Fruit fly (Drosophila melanogaster) whole organism, embryonic: Measurements from ENCODE around the gene CG5715.

Source experiments
- Neu2 ChIP-seq: fragments of 200-800 bp; sonication (Bioruptor generic); optimal IDR thresholded peaks from 3 replicates; lab custom pipeline; 2016; ENCODE audit warnings: missing biosample characterization, missing genetic modification characterization, borderline replicate concordance
- btn ChIP-seq: fragments of 200-800 bp; sonication (Bioruptor generic); optimal IDR thresholded peaks from 2 replicates; lab custom pipeline; 2016; ENCODE audit warnings: missing biosample characterization, missing genetic modification characterization
- ewg ChIP-seq: fragments of 200-800 bp; sonication (Bioruptor generic); optimal IDR thresholded peaks from 3 replicates; lab custom pipeline; 2017; ENCODE audit warnings: mild to moderate bottlenecking, missing biosample characterization, missing genetic modification reagents, missing genetic modification characterization
- hbn ChIP-seq: fragments of 200-800 bp; sonication (Bioruptor generic); IDR thresholded peaks from 2 replicates; pipeline ENCODE4 v1.3.6; 2022; ENCODE audit warnings: missing biosample characterization, missing genetic modification characterization; ENCODE audit not compliant: partially characterized antibody
- pita ChIP-seq: fragments of 200-800 bp; sonication (Bioruptor generic); optimal IDR thresholded peaks from 2 replicates; lab custom pipeline; 2017; ENCODE audit warnings: missing biosample characterization, mild to moderate bottlenecking, missing genetic modification characterization

DNA sequence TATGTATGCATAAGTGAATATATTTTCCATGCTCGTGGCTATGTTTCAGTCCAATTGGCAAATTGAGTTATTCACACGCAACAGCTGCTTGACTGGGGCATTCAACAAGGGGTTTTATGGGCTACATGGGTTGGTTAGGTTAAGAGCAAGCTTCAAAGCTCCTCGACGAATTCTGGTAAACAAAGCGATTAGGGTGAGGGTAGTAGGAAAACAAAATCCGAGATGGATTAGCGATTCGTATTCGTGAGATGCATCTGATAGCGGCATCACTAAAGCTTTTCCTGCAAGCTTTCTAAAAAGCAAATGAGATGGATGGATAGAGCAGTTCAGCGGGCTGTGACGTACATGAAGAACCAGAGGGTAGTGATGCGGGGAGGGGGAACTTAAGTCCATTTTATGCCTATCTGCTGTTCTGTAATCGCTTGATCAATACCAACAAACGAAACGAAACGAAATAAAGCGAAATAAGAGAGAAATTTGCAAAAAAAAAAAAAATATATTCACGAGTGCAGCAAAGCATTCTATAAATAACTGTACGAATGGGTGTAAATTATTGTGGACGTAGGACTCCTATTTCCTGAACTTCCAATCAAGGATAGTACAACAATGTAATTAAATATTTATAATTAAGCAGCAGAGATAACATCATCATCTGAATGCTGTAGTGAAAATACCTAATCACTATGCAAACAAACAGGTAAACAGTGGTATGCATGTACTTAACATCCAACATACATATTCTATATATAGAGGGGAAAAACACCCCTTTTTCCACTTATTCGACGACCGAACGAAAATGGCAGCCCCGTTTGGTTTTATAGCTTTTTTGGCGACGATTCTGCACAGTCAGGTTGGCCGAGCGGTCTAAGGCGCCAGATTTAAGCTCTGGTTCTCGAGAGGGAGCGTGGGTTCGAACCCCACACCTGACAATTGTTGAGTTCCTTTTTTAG lies 29.5 kb downstream of the CG5715 start:
- TF ChIP-seq pita (GFP tag; lab: Kevin White, UChicago), result no peak
- no peak for TF ChIP-seq ewg
- no peak for TF ChIP-seq hbn
- no peak for TF ChIP-seq btn
- TF ChIP-seq Neu2 (GFP tag; lab: Kevin White, UChicago), result no peak
